Worm (Caenorhabditis elegans) whole organism, young adult: ENCODE measurements around the gene dhcr-7.

Experiments used
- B0261.1 ChIP-seq: sonication (generic microtip); optimal IDR thresholded peaks from 2 replicates; lab custom pipeline; 2016; ENCODE audit warnings: mild to moderate bottlenecking, missing genetic modification characterization, moderate library complexity, missing compliant biosample characterization
- F37B4.10 ChIP-seq: fragments of 200-800 bp; sonication (Bioruptor generic); IDR thresholded peaks from 2 replicates; pipeline ENCODE4 v1.3.6; 2022; ENCODE audit warnings: missing genetic modification characterization, missing compliant biosample characterization
- F52B5.7 ChIP-seq: sonication (generic microtip); optimal IDR thresholded peaks from 2 replicates; lab custom pipeline; 2016; ENCODE audit warnings: mild to moderate bottlenecking, missing genetic modification characterization, missing compliant biosample characterization
- ZK185.1 ChIP-seq: sonication (generic microtip); optimal IDR thresholded peaks from 2 replicates; lab custom pipeline; 2016; ENCODE audit warnings: mild to moderate bottlenecking, missing genetic modification characterization, missing compliant biosample characterization; ENCODE audit not compliant: poor library complexity, severe bottlenecking
- dpl-1 ChIP-seq: fragments of 150-350 bp; optimal IDR thresholded peaks from 2 replicates; lab custom pipeline; 2014; ENCODE audit warnings: missing biosample characterization, missing genetic modification reagents, missing genetic modification characterization
- efl-1 ChIP-seq: fragments of 150-350 bp; optimal IDR thresholded peaks from 2 replicates; lab custom pipeline; 2014; ENCODE audit warnings: missing biosample characterization, missing genetic modification reagents, missing genetic modification characterization
- lag-1 ChIP-seq: fragments of 200-800 bp; sonication (Bioruptor generic); IDR thresholded peaks from 2 replicates; pipeline ENCODE4 v1.3.6; 2022; ENCODE audit warnings: missing genetic modification reagents, missing genetic modification characterization, missing compliant biosample characterization
- madf-6 ChIP-seq: fragments of 200-800 bp; sonication (Bioruptor generic); IDR thresholded peaks from 2 replicates; pipeline ENCODE4 v1.3.6; 2022; ENCODE audit warnings: missing genetic modification reagents, missing genetic modification characterization, missing compliant biosample characterization
- mel-28 ChIP-seq: sonication (generic microtip); optimal IDR thresholded peaks from 2 replicates; lab custom pipeline; 2016; ENCODE audit warnings: borderline replicate concordance, mild to moderate bottlenecking, missing genetic modification characterization, missing compliant biosample characterization
- nfya-1 ChIP-seq: sonication (generic microtip); optimal IDR thresholded peaks from 2 replicates; lab custom pipeline; 2017; ENCODE audit warnings: antibody characterized with exemption, missing compliant biosample characterization, missing genetic modification characterization, borderline replicate concordance; ENCODE audit not compliant: insufficient read depth
- nhr-27 ChIP-seq: fragments of 200-800 bp; sonication (Bioruptor generic); optimal IDR thresholded peaks from 2 replicates; lab custom pipeline; 2018; ENCODE audit warnings: mild to moderate bottlenecking, missing genetic modification characterization, moderate library complexity, missing compliant biosample characterization
- snpc-1.1 ChIP-seq: sonication (generic microtip); optimal IDR thresholded peaks from 2 replicates; lab custom pipeline; 2017; ENCODE audit warnings: missing genetic modification characterization, mild to moderate bottlenecking, missing compliant biosample characterization, antibody characterized with exemption, moderate library complexity, missing genotype, missing genetic modification reagents; ENCODE audit not compliant: insufficient read depth
- snpc-4 ChIP-seq, 5 experiments: fragments of 150-350 bp in 1 of 5; sonication (generic microtip) in 4 of 5; optimal IDR thresholded peaks; 2 replicates each; lab custom pipeline; 2014 to 2018; ENCODE audit warnings: missing genetic modification characterization in 5 of 5, missing biosample characterization in 3 of 5, antibody characterized with exemption in 2 of 5, mild to moderate bottlenecking in 2 of 5, missing compliant biosample characterization in 2 of 5, missing genotype in 2 of 5, moderate library complexity in 2 of 5, missing genetic modification reagents in 1 of 5
- unc-130 ChIP-seq: sonication (generic microtip); optimal IDR thresholded peaks from 2 replicates; lab custom pipeline; 2016; ENCODE audit warnings: missing genetic modification reagents, missing genetic modification characterization, missing compliant biosample characterization

- no peak for TF ChIP-seq nhr-27 (tag; lab: Kevin White, UChicago)
- no peak for TF ChIP-seq efl-1 (GFP tag; lab: Kevin White, UChicago)
- TF ChIP-seq dpl-1, result no peak
- TF ChIP-seq lag-1 (GFP tag; lab: Robert Waterston, UW), result no peak
- no peak for TF ChIP-seq nfya-1
- TF ChIP-seq ZK185.1 (tag; lab: Kevin White, UChicago), result no peak
- no peak for TF ChIP-seq F52B5.7 (tag; lab: Kevin White, UChicago)
- no peak for TF ChIP-seq madf-6 (GFP tag; lab: Robert Waterston, UW)
- TF ChIP-seq B0261.1 (tag; lab: Kevin White, UChicago), result no peak
- no peak for TF ChIP-seq mel-28 (tag; lab: Kevin White, UChicago)
- no peak for TF ChIP-seq snpc-4 (GFP tag; optimal IDR thresholded peaks at IDR 0.05; lab: Kevin White, UChicago)
- no peak for TF ChIP-seq snpc-4 (tag; optimal IDR thresholded peaks at IDR 0.05; lab: Kevin White, UChicago)
- no peak for TF ChIP-seq F37B4.10 (GFP tag; lab: Robert Waterston, UW)
- TF ChIP-seq unc-130 (GFP tag; lab: Kevin White, UChicago), result no peak
- TF ChIP-seq snpc-1.1 (tag; lab: Kevin White, UChicago), result no peak
Measured at ce11 chrV:20527493-20527892, 42.3 kb upstream of the dhcr-7 start, which contains the start of gene Y38H6C.13.
